Worm (Caenorhabditis elegans) whole organism, L3 larva: ENCODE results near the gene kin-18.

Experiments
- aly-2 ChIP-seq: fragments of 150-350 bp; optimal IDR thresholded peaks from 2 replicates; lab custom pipeline; 2014; ENCODE audit warnings: missing biosample characterization, missing genetic modification characterization
- ama-1 ChIP-seq: fragments of 150-350 bp; optimal IDR thresholded peaks from 2 replicates; lab custom pipeline; 2018
- fkh-10 ChIP-seq: sonication (generic microtip); optimal IDR thresholded peaks from 2 replicates; lab custom pipeline; 2017; ENCODE audit warnings: missing biosample characterization, missing genetic modification reagents, missing genetic modification characterization
- nhr-12 ChIP-seq: fragments of 150-350 bp; optimal IDR thresholded peaks from 2 replicates; lab custom pipeline; 2014; ENCODE audit warnings: missing biosample characterization, missing genetic modification characterization
- nhr-25 ChIP-seq: sonication (generic microtip); optimal IDR thresholded peaks from 2 replicates; lab custom pipeline; 2017; ENCODE audit warnings: missing biosample characterization, missing genetic modification characterization
- pqm-1 ChIP-seq: fragments of 150-350 bp; optimal IDR thresholded peaks from 2 replicates; lab custom pipeline; 2017; ENCODE audit warnings: missing biosample characterization, missing genetic modification characterization, inconsistent platforms
- unc-39 ChIP-seq: sonication (generic microtip); optimal IDR thresholded peaks from 4 replicates; lab custom pipeline; 2017; ENCODE audit warnings: missing biosample characterization, missing genetic modification characterization

ce11 chrIII:6170038-6170437 lies 51.6 kb downstream of the kin-18 start:
- TF ChIP-seq pqm-1 (tag; lab: Kevin White, UChicago) (no peak), ama-1 (lab: Kevin White, UChicago) (peak; percentile 45), aly-2 (tag; lab: Kevin White, UChicago) (no peak), nhr-25 (no peak), nhr-12 (no peak), unc-39 (tag; lab: Kevin White, UChicago) (no peak), fkh-10 (GFP tag; lab: Kevin White, UChicago) (no peak)
